Worm (Caenorhabditis elegans) whole organism, late embryonic: ENCODE data around the gene ipla-6.

Experiments used
- C08G9.2 ChIP-seq: sonication (generic microtip); optimal IDR thresholded peaks from 2 replicates; lab custom pipeline; 2016; ENCODE audit warnings: mild to moderate bottlenecking, missing genetic modification characterization, moderate library complexity, missing compliant biosample characterization
- C38D4.7 ChIP-seq: fragments of 200-800 bp; sonication (Bioruptor generic); optimal IDR thresholded peaks from 2 replicates; lab custom pipeline; 2018; ENCODE audit warnings: mild to moderate bottlenecking, missing genetic modification characterization, moderate library complexity, missing compliant biosample characterization
- F13H6.1 ChIP-seq: sonication (generic microtip); optimal IDR thresholded peaks from 2 replicates; lab custom pipeline; 2016; ENCODE audit warnings: missing genetic modification characterization, missing compliant biosample characterization
- K02D7.2 ChIP-seq: sonication (generic microtip); optimal IDR thresholded peaks from 2 replicates; lab custom pipeline; 2017; ENCODE audit warnings: mild to moderate bottlenecking, missing genetic modification characterization, missing compliant biosample characterization
- K09A11.1 ChIP-seq: sonication (generic microtip); optimal IDR thresholded peaks from 2 replicates; lab custom pipeline; 2017; ENCODE audit warnings: antibody characterized with exemption, mild to moderate bottlenecking, missing genetic modification characterization, missing compliant biosample characterization; ENCODE audit not compliant: insufficient read depth
- ahr-1 ChIP-seq: sonication (generic microtip); optimal IDR thresholded peaks from 2 replicates; lab custom pipeline; 2016; ENCODE audit warnings: missing genetic modification characterization, missing compliant biosample characterization
- ama-1 ChIP-seq: fragments of 150-350 bp; optimal IDR thresholded peaks from 2 replicates; lab custom pipeline; 2014
- ceh-18 ChIP-seq: sonication (generic microtip); optimal IDR thresholded peaks from 2 replicates; lab custom pipeline; 2016; ENCODE audit warnings: missing genetic modification characterization, missing compliant biosample characterization
- ceh-19 ChIP-seq: fragments of 200-800 bp; sonication (Bioruptor generic); optimal IDR thresholded peaks from 2 replicates; lab custom pipeline; 2018; ENCODE audit warnings: mild to moderate bottlenecking, missing genetic modification characterization, missing compliant biosample characterization
- ceh-2 ChIP-seq: sonication (generic microtip); optimal IDR thresholded peaks from 2 replicates; lab custom pipeline; 2016; ENCODE audit warnings: missing genotype, missing genetic modification characterization, missing compliant biosample characterization
- ceh-24 ChIP-seq: sonication (generic microtip); optimal IDR thresholded peaks from 2 replicates; lab custom pipeline; 2016; ENCODE audit warnings: mild to moderate bottlenecking, missing genetic modification characterization, missing compliant biosample characterization
- ceh-31 ChIP-seq: sonication (generic microtip); optimal IDR thresholded peaks from 2 replicates; lab custom pipeline; 2016; ENCODE audit warnings: missing genetic modification characterization, missing compliant biosample characterization
- ceh-45 ChIP-seq: fragments of 200-800 bp; sonication (Bioruptor generic); IDR thresholded peaks from 2 replicates; pipeline ENCODE4 v1.3.6; 2022; ENCODE audit warnings: missing genetic modification reagents, missing genetic modification characterization, missing compliant biosample characterization
- ceh-48 ChIP-seq: sonication (generic microtip); optimal IDR thresholded peaks from 2 replicates; lab custom pipeline; 2016; ENCODE audit warnings: missing genetic modification characterization, inconsistent platforms, missing compliant biosample characterization
- dmd-4 ChIP-seq: sonication (generic microtip); optimal IDR thresholded peaks from 2 replicates; lab custom pipeline; 2016; ENCODE audit warnings: borderline replicate concordance, missing genetic modification characterization, missing compliant biosample characterization
- elt-2 ChIP-seq: sonication (generic microtip); optimal IDR thresholded peaks from 2 replicates; lab custom pipeline; 2016; ENCODE audit warnings: missing genetic modification reagents, missing genetic modification characterization, missing compliant biosample characterization
- ets-4 ChIP-seq: sonication (generic microtip); optimal IDR thresholded peaks from 2 replicates; lab custom pipeline; 2016; ENCODE audit warnings: missing genetic modification characterization, missing compliant biosample characterization
- fax-1 ChIP-seq: sonication (generic microtip); optimal IDR thresholded peaks from 2 replicates; lab custom pipeline; 2016; ENCODE audit warnings: missing genotype, missing genetic modification characterization, missing compliant biosample characterization
- hlh-15 ChIP-seq: sonication (generic microtip); optimal IDR thresholded peaks from 2 replicates; lab custom pipeline; 2016; ENCODE audit warnings: missing genetic modification characterization, missing compliant biosample characterization
- hlh-8 ChIP-seq: sonication (generic microtip); optimal IDR thresholded peaks from 2 replicates; lab custom pipeline; 2016; ENCODE audit warnings: missing genotype, missing genetic modification characterization, missing compliant biosample characterization
- lim-6 ChIP-seq: sonication (generic microtip); optimal IDR thresholded peaks from 2 replicates; lab custom pipeline; 2016; ENCODE audit warnings: missing genetic modification characterization, missing compliant biosample characterization
- madf-2 ChIP-seq: sonication (generic microtip); optimal IDR thresholded peaks from 2 replicates; lab custom pipeline; 2017; ENCODE audit warnings: missing genetic modification characterization, missing compliant biosample characterization
- nfya-1 ChIP-seq: sonication (generic microtip); optimal IDR thresholded peaks from 2 replicates; lab custom pipeline; 2017; ENCODE audit warnings: missing genetic modification characterization, mild to moderate bottlenecking, missing compliant biosample characterization, antibody characterized with exemption, moderate library complexity
- pat-9 ChIP-seq: fragments of 200-800 bp; sonication (Bioruptor generic); optimal IDR thresholded peaks from 2 replicates; lab custom pipeline; 2018; ENCODE audit warnings: mild to moderate bottlenecking, missing genetic modification characterization, moderate library complexity, missing compliant biosample characterization
- pax-1 ChIP-seq: fragments of 150-350 bp; optimal IDR thresholded peaks from 2 replicates; lab custom pipeline; 2014; ENCODE audit warnings: missing biosample characterization, missing genetic modification characterization
- pqm-1 ChIP-seq: sonication (generic microtip); optimal IDR thresholded peaks from 2 replicates; lab custom pipeline; 2016; ENCODE audit warnings: missing genetic modification characterization, missing compliant biosample characterization
- rnt-1 ChIP-seq: sonication (generic microtip); optimal IDR thresholded peaks from 2 replicates; lab custom pipeline; 2016; ENCODE audit warnings: missing genetic modification characterization, missing compliant biosample characterization
- sox-4 ChIP-seq: sonication (generic microtip); optimal IDR thresholded peaks from 2 replicates; lab custom pipeline; 2017; ENCODE audit warnings: mild to moderate bottlenecking, missing genetic modification characterization, inconsistent platforms, missing compliant biosample characterization
- ttx-3 ChIP-seq: sonication (generic microtip); optimal IDR thresholded peaks from 2 replicates; lab custom pipeline; 2016; ENCODE audit warnings: missing genetic modification reagents, missing genetic modification characterization, missing compliant biosample characterization
- unc-3 ChIP-seq, 2 experiments: fragments of 200-800 bp in 1 of 2; sonication (Bioruptor generic) in 1 of 2; sonication (generic microtip) in 1 of 2; conservative IDR thresholded peaks in 1 of 2; optimal IDR thresholded peaks in 1 of 2; 2 replicates each; pipeline versions ENCODE4 v1.3.6 to Lab custom; 2016 to 2022; ENCODE audit warnings: missing compliant biosample characterization in 2 of 2, missing genetic modification characterization in 2 of 2, missing genetic modification reagents in 1 of 2
- unc-42 ChIP-seq: sonication (generic microtip); optimal IDR thresholded peaks from 2 replicates; lab custom pipeline; 2016; ENCODE audit warnings: missing genotype, missing genetic modification characterization, missing compliant biosample characterization
- unc-55 ChIP-seq: sonication (generic microtip); optimal IDR thresholded peaks from 2 replicates; lab custom pipeline; 2017; ENCODE audit warnings: missing biosample characterization, missing genetic modification reagents, missing genetic modification characterization
- ztf-16 ChIP-seq: sonication (generic microtip); optimal IDR thresholded peaks from 2 replicates; lab custom pipeline; 2017; ENCODE audit warnings: missing genetic modification characterization, missing compliant biosample characterization

The ipla-6 gene

DNA sequence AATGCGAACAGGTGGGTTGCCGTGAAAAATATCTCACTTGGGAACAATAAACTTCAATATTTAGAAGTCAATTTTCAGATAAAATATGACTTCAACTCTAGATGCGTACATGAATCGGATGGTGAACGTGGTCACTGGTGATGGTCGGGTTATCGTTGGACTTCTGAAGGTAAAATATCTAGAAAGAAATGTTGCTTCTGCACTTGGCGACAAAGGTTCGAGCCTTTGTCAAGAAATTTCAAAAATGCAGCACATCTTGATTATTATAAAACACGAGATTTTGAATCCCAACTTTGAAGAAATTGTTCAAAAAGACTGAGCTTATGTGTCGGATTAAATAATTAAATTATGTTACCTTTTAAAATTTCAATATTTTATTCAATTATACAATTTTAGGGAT lies 11.0 kb upstream of the ipla-6 start, which contains the start of gene lsm-8:
Gene lsm-8, plus strand, starts transcription at position 79 of the 400 bp plus-strand sequence.
- TF ChIP-seq pat-9 (no peak), dmd-4 (tag; lab: Kevin White, UChicago) (no peak), sox-4 (tag; lab: Kevin White, UChicago) (no peak), lim-6 (no peak), ets-4 (tag; lab: Kevin White, UChicago) (no peak), unc-3 (GFP tag; conservative IDR thresholded peaks at IDR 0.05; lab: Robert Waterston, UW) (no peak), unc-3 (tag; optimal IDR thresholded peaks at IDR 0.05; lab: Kevin White, UChicago) (no peak), pqm-1 (tag; lab: Kevin White, UChicago) (no peak), pax-1 (tag; lab: Kevin White, UChicago) (no peak), ceh-24 (tag; lab: Kevin White, UChicago) (no peak), ahr-1 (tag; lab: Kevin White, UChicago) (no peak), rnt-1 (tag; lab: Kevin White, UChicago) (no peak), K09A11.1 (no peak), nfya-1 (no peak), C38D4.7 (GFP tag; lab: Kevin White, UChicago) (no peak), F13H6.1 (tag; lab: Kevin White, UChicago) (no peak)

- TF ChIP-seq ceh-31 = peak; percentile 29
- peak; percentile 22 for TF ChIP-seq nfya-1
- TF ChIP-seq ttx-3 (tag; lab: Kevin White, UChicago) = no peak
- TF ChIP-seq ceh-48 (tag; lab: Kevin White, UChicago) = peak; percentile 51
- TF ChIP-seq unc-42 (tag; lab: Kevin White, UChicago) = peak; percentile 43
Measured at ce11 chrIV:6327363-6328015, 10.0 kb upstream of the ipla-6 start.

DNA sequence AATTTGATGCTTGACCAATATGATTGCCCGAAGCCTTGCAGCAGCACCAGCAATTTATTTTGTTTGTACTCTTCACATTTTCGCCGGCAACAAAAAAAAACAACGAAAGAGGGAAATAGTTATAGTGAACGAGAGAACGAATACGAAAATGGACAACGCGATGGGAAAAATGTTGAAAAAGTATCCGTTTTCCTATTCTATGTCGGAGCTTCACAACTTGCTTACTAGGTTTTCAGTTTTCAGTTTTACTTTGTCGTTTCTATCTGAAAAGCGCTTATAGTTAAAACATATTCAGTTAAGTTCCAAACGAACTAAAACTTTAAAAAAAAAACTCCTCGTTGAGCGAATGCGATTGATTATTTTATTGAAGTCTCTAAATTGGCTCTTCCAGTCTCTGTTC lies 9.3 kb upstream of the ipla-6 start:
- TF ChIP-seq C08G9.2 (no peak), unc-55 (GFP tag; lab: Kevin White, UChicago) (no peak)

ce11 chrIV:6329339-6329738 lies 8.1 kb upstream of the ipla-6 start, which contains the start of gene seu-1:
Gene seu-1, plus strand, starts transcription at chrIV:6329639.
- TF ChIP-seq ceh-45 (GFP tag; lab: Robert Waterston, UW) (no peak), dmd-4 (tag; lab: Kevin White, UChicago) (no peak), elt-2 (no peak), ztf-16 (no peak), madf-2 (tag; lab: Kevin White, UChicago) (no peak), ets-4 (tag; lab: Kevin White, UChicago) (no peak), sox-4 (tag; lab: Kevin White, UChicago) (no peak), fax-1 (tag; lab: Kevin White, UChicago) (no peak)

- TF ChIP-seq elt-2 = peak; percentile 56
- TF ChIP-seq hlh-8 (tag; lab: Kevin White, UChicago) = no peak
- peak; percentile 11 for TF ChIP-seq rnt-1 (tag; lab: Kevin White, UChicago)
- no peak for TF ChIP-seq ceh-18 (tag; lab: Kevin White, UChicago)
- no peak for TF ChIP-seq hlh-15 (tag; lab: Kevin White, UChicago)
Measured at ce11 chrIV:6330790-6331189, 6.7 kb upstream of the ipla-6 start.

ce11 chrIV:6333915-6334314 lies 3.5 kb upstream of the ipla-6 start, which contains the start of gene blos-2:
Gene blos-2, plus strand, starts transcription at chrIV:6334215.
- TF ChIP-seq dmd-4 (tag; lab: Kevin White, UChicago) (no peak), ceh-19 (GFP tag; lab: Kevin White, UChicago) (no peak), K02D7.2 (tag; lab: Kevin White, UChicago) (no peak), ama-1 (lab: Kevin White, UChicago) (no peak), ztf-16 (no peak), unc-42 (tag; lab: Kevin White, UChicago) (no peak), unc-55 (GFP tag; lab: Kevin White, UChicago) (no peak), unc-3 (GFP tag; conservative IDR thresholded peaks at IDR 0.05; lab: Robert Waterston, UW) (no peak), unc-3 (tag; optimal IDR thresholded peaks at IDR 0.05; lab: Kevin White, UChicago) (no peak), ceh-2 (tag; lab: Kevin White, UChicago) (no peak), pax-1 (tag; lab: Kevin White, UChicago) (no peak)
